Worm (Caenorhabditis elegans) whole organism, mixed stage, embryonic: Measurements from ENCODE around the gene K10C2.14.

Source experiments
- M03D4.4 ChIP-seq: sonication (generic microtip); optimal IDR thresholded peaks from 2 replicates; lab custom pipeline; 2017; ENCODE audit warnings: mild to moderate bottlenecking, missing genetic modification characterization, missing compliant biosample characterization
- bed-3 ChIP-seq: fragments of 200-800 bp; sonication (Bioruptor generic); optimal IDR thresholded peaks from 3 replicates; lab custom pipeline; 2018; ENCODE audit warnings: mild to moderate bottlenecking, missing genetic modification characterization, moderate library complexity, missing compliant biosample characterization
- blmp-1 ChIP-seq: fragments of 150-350 bp; optimal IDR thresholded peaks from 2 replicates; lab custom pipeline; 2014; ENCODE audit warnings: missing biosample characterization, missing genetic modification characterization
- ceh-39 ChIP-seq: fragments of 150-350 bp; optimal IDR thresholded peaks from 2 replicates; lab custom pipeline; 2014; ENCODE audit warnings: missing biosample characterization, missing genetic modification characterization
- ceh-43 ChIP-seq: fragments of 200-800 bp; sonication (Bioruptor generic); optimal IDR thresholded peaks from 2 replicates; lab custom pipeline; 2018; ENCODE audit warnings: mild to moderate bottlenecking, missing genetic modification characterization, moderate library complexity, missing compliant biosample characterization
- ceh-83 ChIP-seq: fragments of 200-800 bp; sonication (Bioruptor generic); optimal IDR thresholded peaks from 2 replicates; lab custom pipeline; 2018; ENCODE audit warnings: mild to moderate bottlenecking, missing genetic modification characterization, missing compliant biosample characterization
- ces-1 ChIP-seq: fragments of 150-350 bp; optimal IDR thresholded peaks from 2 replicates; lab custom pipeline; 2014; ENCODE audit warnings: missing biosample characterization, missing genetic modification reagents, missing genetic modification characterization
- cnd-1 ChIP-seq: fragments of 200-800 bp; sonication (Bioruptor generic); optimal IDR thresholded peaks from 2 replicates; lab custom pipeline; 2018; ENCODE audit warnings: mild to moderate bottlenecking, missing genetic modification characterization, missing compliant biosample characterization
- drap-1 ChIP-seq: fragments of 200-800 bp; sonication (Bioruptor generic); optimal IDR thresholded peaks from 3 replicates; lab custom pipeline; 2018; ENCODE audit warnings: mild to moderate bottlenecking, missing genetic modification characterization, missing compliant biosample characterization
- elt-1 ChIP-seq: sonication (generic microtip); optimal IDR thresholded peaks from 2 replicates; lab custom pipeline; 2017; ENCODE audit warnings: missing genetic modification characterization, mild to moderate bottlenecking, missing compliant biosample characterization, antibody characterized with exemption, moderate library complexity, borderline replicate concordance; ENCODE audit not compliant: insufficient read depth
- ham-2 ChIP-seq: fragments of 200-800 bp; sonication (Bioruptor generic); optimal IDR thresholded peaks from 2 replicates; lab custom pipeline; 2018; ENCODE audit warnings: mild to moderate bottlenecking, missing genetic modification characterization, missing compliant biosample characterization
- lin-13 ChIP-seq: fragments of 150-350 bp; optimal IDR thresholded peaks from 2 replicates; lab custom pipeline; 2014; ENCODE audit warnings: missing biosample characterization, missing genetic modification characterization
- lin-32 ChIP-seq: fragments of 200-800 bp; sonication (Bioruptor generic); optimal IDR thresholded peaks from 2 replicates; lab custom pipeline; 2018; ENCODE audit warnings: mild to moderate bottlenecking, missing genetic modification characterization, missing compliant biosample characterization
- lsy-2 ChIP-seq: fragments of 150-350 bp; optimal IDR thresholded peaks from 2 replicates; lab custom pipeline; 2014; ENCODE audit warnings: missing biosample characterization, missing genetic modification characterization
- mab-5 ChIP-seq: fragments of 150-350 bp; optimal IDR thresholded peaks from 2 replicates; lab custom pipeline; 2014; ENCODE audit warnings: missing biosample characterization, missing genetic modification characterization
- mep-1 ChIP-seq: fragments of 150-350 bp; optimal IDR thresholded peaks from 2 replicates; lab custom pipeline; 2017; ENCODE audit warnings: missing biosample characterization, missing genetic modification reagents, missing genetic modification characterization, inconsistent platforms
- mls-2 ChIP-seq: sonication (generic microtip); optimal IDR thresholded peaks from 2 replicates; lab custom pipeline; 2016; ENCODE audit warnings: mild to moderate bottlenecking, missing genetic modification characterization, moderate library complexity, missing compliant biosample characterization
- nhr-237 ChIP-seq: fragments of 150-350 bp; optimal IDR thresholded peaks from 2 replicates; lab custom pipeline; 2014; ENCODE audit warnings: missing biosample characterization, missing genetic modification characterization
- nhr-28 ChIP-seq: fragments of 150-350 bp; optimal IDR thresholded peaks from 2 replicates; lab custom pipeline; 2014; ENCODE audit warnings: missing biosample characterization, missing genetic modification characterization
- nhr-76 ChIP-seq: sonication (generic microtip); optimal IDR thresholded peaks from 2 replicates; lab custom pipeline; 2017; ENCODE audit warnings: missing biosample characterization, missing genetic modification characterization
- pha-4 ChIP-seq: fragments of 150-350 bp; optimal IDR thresholded peaks from 2 replicates; lab custom pipeline; 2018; ENCODE audit warnings: missing biosample characterization, missing genetic modification reagents, missing genetic modification characterization
- sem-2 ChIP-seq: fragments of 200-800 bp; sonication (Bioruptor generic); optimal IDR thresholded peaks from 2 replicates; lab custom pipeline; 2018; ENCODE audit warnings: mild to moderate bottlenecking, missing genetic modification characterization, missing compliant biosample characterization
- snpc-4 ChIP-seq: fragments of 150-350 bp; optimal IDR thresholded peaks from 2 replicates; lab custom pipeline; 2014; ENCODE audit warnings: missing biosample characterization, missing genetic modification characterization
- sptf-1 ChIP-seq: sonication (generic microtip); optimal IDR thresholded peaks from 2 replicates; lab custom pipeline; 2017; ENCODE audit warnings: mild to moderate bottlenecking, missing genetic modification characterization, moderate library complexity, missing compliant biosample characterization
- tbx-8 ChIP-seq: fragments of 200-800 bp; sonication (Bioruptor generic); optimal IDR thresholded peaks from 2 replicates; lab custom pipeline; 2018; ENCODE audit warnings: mild to moderate bottlenecking, missing genetic modification characterization, moderate library complexity, missing compliant biosample characterization
- unc-120 ChIP-seq: sonication (generic microtip); optimal IDR thresholded peaks from 2 replicates; lab custom pipeline; 2017; ENCODE audit warnings: missing genetic modification characterization, missing compliant biosample characterization; ENCODE audit not compliant: poor library complexity, severe bottlenecking
- unc-39 ChIP-seq: fragments of 150-350 bp; optimal IDR thresholded peaks from 2 replicates; lab custom pipeline; 2014; ENCODE audit warnings: missing biosample characterization, missing genetic modification characterization
- unc-62 ChIP-seq: fragments of 150-350 bp; optimal IDR thresholded peaks from 2 replicates; lab custom pipeline; 2014; ENCODE audit warnings: missing biosample characterization, missing genetic modification reagents, missing genetic modification characterization
- zip-8 ChIP-seq: fragments of 150-350 bp; optimal IDR thresholded peaks from 2 replicates; lab custom pipeline; 2014; ENCODE audit warnings: missing biosample characterization, missing genetic modification characterization
- ztf-11 ChIP-seq: fragments of 150-350 bp; optimal IDR thresholded peaks from 2 replicates; lab custom pipeline; 2014; ENCODE audit warnings: missing biosample characterization, missing genetic modification characterization

Gene K10C2.14

DNA sequence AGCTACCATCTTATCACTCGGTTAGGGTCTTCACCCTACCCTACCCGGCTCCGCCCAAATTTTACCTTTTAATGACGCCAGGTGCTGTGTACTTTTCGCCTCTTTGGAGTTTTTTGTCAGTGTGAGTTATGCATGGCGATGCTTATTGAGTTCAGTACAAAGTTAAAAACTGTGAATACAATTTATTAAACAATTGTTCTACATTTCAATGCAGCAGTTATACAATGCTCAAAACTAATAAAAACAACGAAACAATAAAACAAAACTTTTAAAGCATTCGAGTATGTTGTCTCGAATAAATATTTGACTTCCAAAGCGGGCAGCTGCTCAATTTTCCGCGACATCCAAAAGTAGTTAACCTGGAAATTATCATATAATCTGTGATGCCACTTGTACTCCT, 9.9 kb downstream of the K10C2.14 start, which contains the start of gene ctsa-2:
Gene ctsa-2 (minus strand): TSS at position 101 of the 400 bp plus-strand sequence.
- TF ChIP-seq nhr-28 (no peak), sem-2 (GFP tag; lab: Kevin White, UChicago) (no peak), ceh-43 (no peak), nhr-237 (tag; lab: Kevin White, UChicago) (no peak), nhr-76 (tag; lab: Kevin White, UChicago) (no peak), zip-8 (tag; lab: Kevin White, UChicago) (no peak)

DNA sequence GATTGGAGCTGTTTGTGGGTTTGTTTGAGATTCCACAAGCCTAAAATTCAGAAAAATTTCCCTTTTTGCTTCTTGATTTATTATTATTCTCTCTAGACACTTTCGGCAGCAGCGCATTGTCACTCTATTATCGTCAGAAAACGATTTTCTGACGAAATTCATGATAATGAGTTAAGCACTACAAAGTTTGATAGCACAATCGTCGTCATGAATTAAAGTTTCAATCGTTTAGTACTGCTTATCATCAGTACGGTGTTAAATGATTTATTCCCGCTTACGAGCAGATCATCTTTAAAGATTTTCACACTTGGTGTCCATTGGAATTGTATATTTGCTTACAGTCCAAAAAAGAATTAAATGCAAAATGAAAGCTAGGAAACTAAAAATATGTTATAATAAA, 10.8 kb downstream of the K10C2.14 start:
- TF ChIP-seq unc-62 (GFP tag; lab: Kevin White, UChicago), result no peak
- no peak for TF ChIP-seq mls-2 (tag; lab: Kevin White, UChicago)
- TF ChIP-seq drap-1, result no peak
- no peak for TF ChIP-seq mab-5 (tag; lab: Kevin White, UChicago)
- TF ChIP-seq ceh-39 (tag; lab: Kevin White, UChicago), result no peak
- TF ChIP-seq elt-1, result no peak
- no peak for TF ChIP-seq nhr-28
- no peak for TF ChIP-seq lsy-2 (tag; lab: Kevin White, UChicago)
- TF ChIP-seq nhr-237 (tag; lab: Kevin White, UChicago), result no peak
- no peak for TF ChIP-seq ceh-43
- no peak for TF ChIP-seq ham-2 (GFP tag; lab: Kevin White, UChicago)

- TF ChIP-seq unc-120 (tag; lab: Kevin White, UChicago) (no peak), lin-13 (tag; lab: Kevin White, UChicago) (no peak), sem-2 (GFP tag; lab: Kevin White, UChicago) (no peak), M03D4.4 (tag; lab: Kevin White, UChicago) (no peak), nhr-28 (no peak), elt-1 (no peak), ceh-43 (no peak), ham-2 (GFP tag; lab: Kevin White, UChicago) (no peak), mep-1 (tag; lab: Kevin White, UChicago) (no peak), ceh-83 (no peak), mab-5 (tag; lab: Kevin White, UChicago) (no peak), ceh-39 (tag; lab: Kevin White, UChicago) (no peak), unc-39 (tag; lab: Kevin White, UChicago) (no peak), blmp-1 (tag; lab: Kevin White, UChicago) (no peak), sptf-1 (tag; lab: Kevin White, UChicago) (no peak), nhr-237 (tag; lab: Kevin White, UChicago) (no peak), tbx-8 (no peak), unc-62 (GFP tag; lab: Kevin White, UChicago) (no peak), bed-3 (no peak)
These were observed 13.2 kb downstream of the K10C2.14 start for ce11 chrX:6427147-6427546.

DNA sequence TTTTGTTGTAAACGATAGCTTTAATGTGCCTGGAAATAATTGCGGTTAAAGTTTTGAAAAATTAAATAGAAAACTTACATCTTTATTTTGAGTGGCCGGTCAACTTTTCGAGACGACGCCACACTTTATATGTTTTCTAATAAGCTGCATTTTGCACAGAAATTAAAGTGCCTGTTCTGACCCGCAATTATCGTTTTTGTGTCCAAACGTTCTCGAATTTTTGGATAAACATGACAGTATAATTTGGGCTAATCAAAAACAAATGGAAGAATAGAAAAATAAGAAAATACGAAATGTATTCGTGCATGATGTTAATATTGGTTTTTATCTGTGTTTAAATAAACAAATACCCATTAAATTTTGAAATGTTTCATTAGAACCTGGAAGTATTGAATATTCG, 19.7 kb downstream of the K10C2.14 start, which contains the start of gene K10C2.12:
Gene K10C2.12 (minus strand): TSS at position 101 of the 400 bp plus-strand sequence.
- no peak for TF ChIP-seq nhr-76 (tag; lab: Kevin White, UChicago)
- no peak for TF ChIP-seq snpc-4 (tag; lab: Kevin White, UChicago)
- no peak for TF ChIP-seq drap-1
- no peak for TF ChIP-seq elt-1
- TF ChIP-seq lin-32 (GFP tag; lab: Kevin White, UChicago), result no peak
- TF ChIP-seq ceh-43, result no peak
- TF ChIP-seq pha-4 (tag; lab: Kevin White, UChicago), result no peak
- no peak for TF ChIP-seq sptf-1 (tag; lab: Kevin White, UChicago)
- TF ChIP-seq mab-5 (tag; lab: Kevin White, UChicago), result no peak
- TF ChIP-seq ham-2 (GFP tag; lab: Kevin White, UChicago), result no peak
- TF ChIP-seq ceh-39 (tag; lab: Kevin White, UChicago), result no peak
- no peak for TF ChIP-seq unc-39 (tag; lab: Kevin White, UChicago)
- no peak for TF ChIP-seq nhr-237 (tag; lab: Kevin White, UChicago)
- no peak for TF ChIP-seq cnd-1
- TF ChIP-seq sem-2 (GFP tag; lab: Kevin White, UChicago), result no peak
- no peak for TF ChIP-seq ztf-11

- TF ChIP-seq ces-1 (GFP tag; lab: Kevin White, UChicago), result peak; percentile 71
- TF ChIP-seq bed-3, result no peak
- TF ChIP-seq, all 35 proteins: peak for 1
These were observed 21.3 kb downstream of the K10C2.14 start for ce11 chrX:6419113-6419512.
